Worm (Caenorhabditis elegans) whole organism, early embryonic: ENCODE data around the gene rpl-26.

Experiments
- B0310.2 ChIP-seq: sonication (generic microtip); optimal IDR thresholded peaks from 2 replicates; lab custom pipeline; 2016; ENCODE audit warnings: mild to moderate bottlenecking, missing genetic modification characterization, missing compliant biosample characterization
- aly-1 ChIP-seq: sonication (generic microtip); optimal IDR thresholded peaks from 2 replicates; lab custom pipeline; 2016; ENCODE audit warnings: missing genetic modification characterization, missing compliant biosample characterization
- ama-1 ChIP-seq: fragments of 150-350 bp; optimal IDR thresholded peaks from 2 replicates; lab custom pipeline; 2014
- ceh-36 ChIP-seq: sonication (generic microtip); optimal IDR thresholded peaks from 2 replicates; lab custom pipeline; 2016; ENCODE audit warnings: missing genetic modification characterization, inconsistent platforms, missing compliant biosample characterization
- flt-1 ChIP-seq: fragments of 200-800 bp; sonication (Bioruptor generic); IDR thresholded peaks from 2 replicates; pipeline ENCODE4 v1.3.6; 2022; ENCODE audit warnings: missing genetic modification characterization, missing compliant biosample characterization
- hmg-4 ChIP-seq: fragments of 200-800 bp; sonication (Bioruptor generic); optimal IDR thresholded peaks from 2 replicates; lab custom pipeline; 2018; ENCODE audit warnings: mild to moderate bottlenecking, missing genetic modification characterization, missing compliant biosample characterization
- hnd-1 ChIP-seq: sonication (generic microtip); optimal IDR thresholded peaks from 2 replicates; lab custom pipeline; 2016; ENCODE audit warnings: missing genetic modification characterization, missing compliant biosample characterization
- sea-1 ChIP-seq: fragments of 200-800 bp; sonication (Bioruptor generic); conservative IDR thresholded peaks from 2 replicates; pipeline ENCODE4 v1.3.6; 2022; ENCODE audit warnings: missing genetic modification characterization, missing compliant biosample characterization
- tra-4 ChIP-seq: sonication (generic microtip); optimal IDR thresholded peaks from 2 replicates; lab custom pipeline; 2017; ENCODE audit warnings: missing genetic modification characterization, missing compliant biosample characterization

DNA sequence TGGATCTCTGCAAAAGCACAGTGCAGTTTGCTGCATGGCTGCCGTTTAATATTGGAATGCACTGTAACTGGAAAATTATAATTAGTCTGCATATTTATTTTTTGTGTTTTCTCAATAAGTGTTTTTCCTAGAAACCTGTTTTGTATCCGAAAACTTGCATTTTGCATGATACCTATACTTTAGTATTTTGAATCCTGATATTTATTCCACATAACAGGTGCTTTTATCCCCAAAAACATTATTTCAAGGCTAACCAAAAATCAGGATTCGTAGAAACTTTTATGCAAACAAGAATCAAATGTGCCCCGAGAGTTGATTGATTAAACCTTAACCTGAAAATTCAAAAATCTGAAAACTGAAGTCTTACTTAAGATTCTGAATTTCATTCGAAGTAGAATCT, 8.0 kb downstream of the rpl-26 start:
- TF ChIP-seq ama-1 (lab: Kevin White, UChicago) (no peak), flt-1 (GFP tag; lab: Robert Waterston, UW) (no peak), aly-1 (tag; lab: Kevin White, UChicago) (no peak), tra-4 (no peak), sea-1 (GFP tag; lab: Robert Waterston, UW) (no peak), hnd-1 (tag; lab: Kevin White, UChicago) (no peak), hmg-4 (GFP tag; lab: Kevin White, UChicago) (no peak), ceh-36 (tag; lab: Kevin White, UChicago) (no peak), B0310.2 (tag; lab: Kevin White, UChicago) (no peak)
